Worm (Caenorhabditis elegans) whole organism, L1 larva: Measurements from ENCODE around the gene ucr-2.1.

Source experiments
- Y116A8C.19 ChIP-seq: sonication (generic microtip); optimal IDR thresholded peaks from 2 replicates; lab custom pipeline; 2016; ENCODE audit warnings: missing compliant biosample characterization, missing genetic modification characterization, borderline replicate concordance
- aly-2 ChIP-seq: fragments of 150-350 bp; optimal IDR thresholded peaks from 2 replicates; lab custom pipeline; 2014; ENCODE audit warnings: missing biosample characterization, missing genetic modification characterization
- ama-1 ChIP-seq: fragments of 150-350 bp; optimal IDR thresholded peaks from 2 replicates; lab custom pipeline; 2014
- ceh-63 ChIP-seq: fragments of 200-800 bp; sonication (Bioruptor generic); optimal IDR thresholded peaks from 2 replicates; lab custom pipeline; 2018; ENCODE audit warnings: mild to moderate bottlenecking, missing genetic modification characterization, missing compliant biosample characterization
- ceh-8 ChIP-seq: fragments of 200-800 bp; sonication (Bioruptor generic); optimal IDR thresholded peaks from 2 replicates; lab custom pipeline; 2018; ENCODE audit warnings: mild to moderate bottlenecking, missing genetic modification characterization, moderate library complexity, missing compliant biosample characterization
- ceh-82 ChIP-seq, 3 experiments: fragments of 150-350 bp in 1 of 3; sonication (generic microtip) in 2 of 3; optimal IDR thresholded peaks; 2 replicates each; lab custom pipeline; 2014 to 2017; ENCODE audit warnings: missing biosample characterization in 3 of 3, missing genetic modification characterization in 3 of 3
- ceh-88 ChIP-seq: fragments of 200-800 bp; sonication (Bioruptor generic); IDR thresholded peaks from 2 replicates; pipeline ENCODE4 v1.3.6; 2022; ENCODE audit warnings: missing genetic modification characterization, missing compliant biosample characterization
- efl-1 ChIP-seq, 4 experiments: fragments of 150-350 bp; optimal IDR thresholded peaks in 3 of 4; peaks in 1 of 4; 1 replicate in 1 of 4; 2 replicates in 3 of 4; lab custom pipeline; 2014; ENCODE audit warnings: missing biosample characterization in 2 of 4, missing genetic modification characterization in 2 of 4, missing genetic modification reagents in 2 of 4
- efl-3 ChIP-seq: fragments of 200-800 bp; sonication (Bioruptor generic); optimal IDR thresholded peaks from 2 replicates; lab custom pipeline; 2018; ENCODE audit warnings: mild to moderate bottlenecking, missing genetic modification characterization, missing compliant biosample characterization
- elt-2 ChIP-seq: sonication (generic microtip); optimal IDR thresholded peaks from 2 replicates; lab custom pipeline; 2016; ENCODE audit warnings: missing genetic modification characterization, mild to moderate bottlenecking, inconsistent platforms, missing compliant biosample characterization, missing genetic modification reagents
- fkh-10 ChIP-seq: sonication (generic microtip); optimal IDR thresholded peaks from 2 replicates; lab custom pipeline; 2017; ENCODE audit warnings: missing biosample characterization, missing genetic modification reagents, missing genetic modification characterization
- fkh-4 ChIP-seq: sonication (generic microtip); optimal IDR thresholded peaks from 2 replicates; lab custom pipeline; 2016; ENCODE audit warnings: missing compliant biosample characterization, missing genetic modification characterization, borderline replicate concordance
- fos-1 ChIP-seq: fragments of 150-350 bp; optimal IDR thresholded peaks from 2 replicates; lab custom pipeline; 2014; ENCODE audit warnings: missing biosample characterization, missing genetic modification characterization
- grh-1 ChIP-seq: fragments of 200-800 bp; sonication (Bioruptor generic); IDR thresholded peaks from 2 replicates; pipeline ENCODE4 v1.3.6; 2022; ENCODE audit warnings: missing genetic modification reagents, missing genetic modification characterization, missing compliant biosample characterization
- isw-1 ChIP-seq: fragments of 200-800 bp; sonication (Bioruptor generic); IDR thresholded peaks from 2 replicates; pipeline ENCODE4 v1.3.6; 2022; ENCODE audit warnings: missing genetic modification characterization, missing compliant biosample characterization
- lin-13 ChIP-seq: fragments of 150-350 bp; optimal IDR thresholded peaks from 2 replicates; lab custom pipeline; 2014; ENCODE audit warnings: missing biosample characterization, missing genetic modification reagents, missing genetic modification characterization
- lin-35 ChIP-seq, 2 experiments: fragments of 150-350 bp; optimal IDR thresholded peaks; 2 replicates each; lab custom pipeline; 2014; ENCODE audit warnings: missing biosample characterization in 2 of 2, missing genetic modification characterization in 2 of 2, missing genetic modification reagents in 2 of 2
- lir-3 ChIP-seq: sonication (generic microtip); optimal IDR thresholded peaks from 2 replicates; lab custom pipeline; 2016; ENCODE audit warnings: mild to moderate bottlenecking, missing genetic modification characterization, moderate library complexity, missing compliant biosample characterization; ENCODE audit not compliant: poor library complexity
- mab-9 ChIP-seq: fragments of 200-800 bp; sonication (Bioruptor generic); IDR thresholded peaks from 2 replicates; pipeline ENCODE4 v1.3.6; 2022; ENCODE audit warnings: missing genetic modification reagents, missing genetic modification characterization, missing compliant biosample characterization
- mdl-1 ChIP-seq, 2 experiments: fragments of 150-350 bp; optimal IDR thresholded peaks; 2 replicates each; lab custom pipeline; 2014 to 2017; ENCODE audit warnings: missing biosample characterization in 2 of 2, missing genetic modification characterization in 2 of 2, inconsistent platforms in 1 of 2
- nhr-20 ChIP-seq: sonication (generic microtip); optimal IDR thresholded peaks from 2 replicates; lab custom pipeline; 2016; ENCODE audit warnings: mild to moderate bottlenecking, missing genetic modification characterization, missing compliant biosample characterization
- nhr-237 ChIP-seq: fragments of 150-350 bp; optimal IDR thresholded peaks from 2 replicates; lab custom pipeline; 2014; ENCODE audit warnings: missing biosample characterization, missing genetic modification characterization
- nhr-71 ChIP-seq: sonication (generic microtip); optimal IDR thresholded peaks from 2 replicates; lab custom pipeline; 2016; ENCODE audit warnings: mild to moderate bottlenecking, missing genetic modification characterization, moderate library complexity, missing compliant biosample characterization
- nhr-76 ChIP-seq: sonication (generic microtip); optimal IDR thresholded peaks from 2 replicates; lab custom pipeline; 2017; ENCODE audit warnings: missing biosample characterization, missing genetic modification characterization
- nhr-77 ChIP-seq: fragments of 150-350 bp; optimal IDR thresholded peaks from 2 replicates; lab custom pipeline; 2014; ENCODE audit warnings: missing biosample characterization, missing genetic modification characterization
- nhr-90 ChIP-seq: sonication (generic microtip); optimal IDR thresholded peaks from 2 replicates; lab custom pipeline; 2016; ENCODE audit warnings: mild to moderate bottlenecking, missing genetic modification characterization, missing compliant biosample characterization; ENCODE audit not compliant: poor library complexity
- pag-3 ChIP-seq: sonication (generic microtip); optimal IDR thresholded peaks from 2 replicates; lab custom pipeline; 2017; ENCODE audit warnings: missing genetic modification characterization, mild to moderate bottlenecking, missing compliant biosample characterization, antibody characterized with exemption, borderline replicate concordance; ENCODE audit not compliant: insufficient read depth
- pax-3 ChIP-seq: fragments of 200-800 bp; sonication (Bioruptor generic); optimal IDR thresholded peaks from 2 replicates; lab custom pipeline; 2018; ENCODE audit warnings: mild to moderate bottlenecking, missing genetic modification characterization, moderate library complexity, missing compliant biosample characterization
- pqm-1 ChIP-seq: sonication (generic microtip); optimal IDR thresholded peaks from 3 replicates; lab custom pipeline; 2017; ENCODE audit warnings: missing biosample characterization, missing genetic modification characterization
- rnt-1 ChIP-seq: sonication (generic microtip); optimal IDR thresholded peaks from 2 replicates; lab custom pipeline; 2016; ENCODE audit warnings: mild to moderate bottlenecking, missing genetic modification characterization, moderate library complexity, missing compliant biosample characterization
- sox-4 ChIP-seq: sonication (generic microtip); optimal IDR thresholded peaks from 2 replicates; lab custom pipeline; 2016; ENCODE audit warnings: missing genetic modification characterization, missing compliant biosample characterization
- sptf-1 ChIP-seq: fragments of 150-350 bp; optimal IDR thresholded peaks from 2 replicates; lab custom pipeline; 2014; ENCODE audit warnings: missing biosample characterization, missing genetic modification characterization
- sup-37 ChIP-seq: fragments of 200-800 bp; sonication (Bioruptor generic); optimal IDR thresholded peaks from 2 replicates; lab custom pipeline; 2018; ENCODE audit warnings: mild to moderate bottlenecking, missing genetic modification characterization, missing compliant biosample characterization
- swsn-7 ChIP-seq: sonication (generic microtip); optimal IDR thresholded peaks from 2 replicates; lab custom pipeline; 2016; ENCODE audit warnings: missing genetic modification characterization, missing compliant biosample characterization
- tlp-1 ChIP-seq: fragments of 150-350 bp; optimal IDR thresholded peaks from 2 replicates; lab custom pipeline; 2014; ENCODE audit warnings: missing biosample characterization, missing genetic modification characterization
- vab-15 ChIP-seq: sonication (generic microtip); optimal IDR thresholded peaks from 2 replicates; lab custom pipeline; 2017; ENCODE audit warnings: missing genotype, mild to moderate bottlenecking, missing genetic modification characterization, missing compliant biosample characterization
- xbp-1 ChIP-seq: sonication (generic microtip); optimal IDR thresholded peaks from 2 replicates; lab custom pipeline; 2016; ENCODE audit warnings: missing genetic modification characterization, missing compliant biosample characterization
- zip-4 ChIP-seq: fragments of 200-800 bp; sonication (Bioruptor generic); optimal IDR thresholded peaks from 2 replicates; lab custom pipeline; 2018; ENCODE audit warnings: mild to moderate bottlenecking, missing genetic modification characterization, moderate library complexity, missing compliant biosample characterization

The ucr-2.1 gene

DNA sequence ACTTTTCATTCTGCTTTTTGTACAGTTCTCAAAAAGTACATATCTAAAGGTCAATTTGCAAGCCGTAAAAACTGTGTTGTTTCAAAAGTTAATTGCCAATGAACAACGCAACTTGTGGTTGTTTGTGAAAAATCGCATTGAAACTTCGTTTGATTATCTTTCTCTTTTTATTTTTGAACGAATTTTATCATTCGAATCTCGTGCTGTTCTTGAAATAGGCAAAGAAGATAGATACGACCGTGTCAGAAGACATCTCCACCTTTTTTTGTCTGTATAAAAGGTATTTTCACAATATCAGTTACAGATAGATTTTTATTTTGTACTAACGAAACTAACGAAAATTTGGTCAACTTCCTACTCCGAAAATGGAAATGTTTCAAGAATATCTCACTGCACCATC lies 23.7 kb upstream of the ucr-2.1 start, which contains the start of gene C49F5.7 (continued):
- no peak for TF ChIP-seq ceh-88 (GFP tag; lab: Robert Waterston, UW)
- TF ChIP-seq xbp-1 (tag; lab: Kevin White, UChicago) = no peak
- TF ChIP-seq ama-1 = no peak
- no peak for TF ChIP-seq sptf-1 (tag; lab: Kevin White, UChicago)
- TF ChIP-seq nhr-20 (tag; lab: Kevin White, UChicago) = peak; percentile 18
- no peak for TF ChIP-seq fkh-10
- no peak for TF ChIP-seq ceh-8 (GFP tag; lab: Kevin White, UChicago)
- no peak for TF ChIP-seq efl-1 (optimal IDR thresholded peaks at IDR 0.05; lab: Kevin White, UChicago)
- peak in 1 of 2 experiments; percentile 63 for TF ChIP-seq efl-1 (GFP tag; optimal IDR thresholded peaks at IDR 0.05 in 1 of 2; lab: Kevin White, UChicago)
- no peak for TF ChIP-seq mdl-1 (tag; optimal IDR thresholded peaks at IDR 0.05; lab: Kevin White, UChicago)
- TF ChIP-seq sup-37 (GFP tag; lab: Kevin White, UChicago) = no peak
- TF ChIP-seq mab-9 (GFP tag; lab: Robert Waterston, UW) = no peak
- TF ChIP-seq pqm-1 = no peak
- TF ChIP-seq ceh-82 (tag; optimal IDR thresholded peaks at IDR 0.05; lab: Kevin White, UChicago) = no peak

DNA sequence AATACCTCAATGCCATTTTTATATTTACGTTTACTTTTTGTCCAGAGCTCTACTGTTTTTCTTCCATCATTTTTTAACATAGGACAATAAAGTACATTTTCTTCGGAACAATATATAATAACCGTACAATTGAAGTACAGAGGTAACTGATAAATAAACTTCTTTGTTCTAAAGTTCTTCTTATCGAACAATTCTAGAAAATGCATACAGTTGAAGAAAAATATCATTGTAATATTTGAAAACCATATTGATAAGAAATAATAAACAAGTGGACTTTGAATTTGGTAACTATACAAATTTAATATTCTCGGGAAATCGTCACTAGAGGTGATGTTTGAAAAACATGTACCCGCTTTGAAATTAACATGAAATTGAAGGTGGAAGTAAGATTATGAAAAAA lies 21.6 kb upstream of the ucr-2.1 start:
- no peak for TF ChIP-seq nhr-77 (tag; lab: Kevin White, UChicago)
- TF ChIP-seq nhr-90 = no peak
- TF ChIP-seq rnt-1 = no peak
- TF ChIP-seq zip-4 = no peak
- TF ChIP-seq fos-1 (tag; lab: Kevin White, UChicago) = no peak
- TF ChIP-seq aly-2 = no peak
- TF ChIP-seq ceh-82 (tag; optimal IDR thresholded peaks at IDR 0.05; lab: Kevin White, UChicago) = no peak
- no peak for TF ChIP-seq swsn-7 (tag; lab: Kevin White, UChicago)
- TF ChIP-seq mab-9 (GFP tag; lab: Robert Waterston, UW) = no peak
- TF ChIP-seq grh-1 (GFP tag; lab: Robert Waterston, UW) = no peak
- TF ChIP-seq vab-15 (tag; lab: Kevin White, UChicago) = no peak
- no peak for TF ChIP-seq lir-3 (tag; lab: Kevin White, UChicago)
- no peak for TF ChIP-seq ama-1
- TF ChIP-seq lin-13 (GFP tag; lab: Kevin White, UChicago) = no peak
- TF ChIP-seq fkh-10 = no peak

DNA sequence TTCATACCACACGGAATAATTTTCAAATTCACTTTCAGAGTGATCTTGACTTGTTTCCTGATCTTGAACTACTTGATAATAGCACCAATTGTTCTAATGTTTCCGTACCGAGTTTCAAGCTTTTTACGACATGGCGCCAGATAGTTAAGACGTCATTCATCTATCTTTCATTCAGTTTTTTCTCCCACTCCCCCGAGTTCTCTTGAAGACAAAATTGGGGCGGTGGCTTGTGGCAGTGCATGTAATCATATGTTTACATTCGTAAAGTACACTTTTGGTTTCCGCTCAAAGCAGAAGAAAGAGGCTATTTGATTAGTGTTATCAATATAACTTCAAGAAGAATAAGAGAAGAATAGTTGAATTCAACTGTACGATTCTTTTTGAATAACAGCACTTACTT lies 18.7 kb upstream of the ucr-2.1 start:
- TF ChIP-seq nhr-71 (tag; lab: Kevin White, UChicago) (no peak), fkh-4 (tag; lab: Kevin White, UChicago) (no peak), Y116A8C.19 (tag; lab: Kevin White, UChicago) (no peak), sox-4 (no peak), ceh-63 (GFP tag; lab: Kevin White, UChicago) (no peak), tlp-1 (tag; lab: Kevin White, UChicago) (no peak), nhr-76 (tag; lab: Kevin White, UChicago) (no peak), isw-1 (GFP tag; lab: Robert Waterston, UW) (no peak), pag-3 (tag; lab: Kevin White, UChicago) (no peak), efl-3 (GFP tag; lab: Kevin White, UChicago) (no peak), pax-3 (tag; lab: Kevin White, UChicago) (no peak), sptf-1 (tag; lab: Kevin White, UChicago) (no peak), ceh-82 (tag; optimal IDR thresholded peaks at IDR 0.05; lab: Kevin White, UChicago) (no peak), nhr-237 (no peak), efl-1 (optimal IDR thresholded peaks at IDR 0.05; lab: Kevin White, UChicago) (no peak), efl-1 (GFP tag; optimal IDR thresholded peaks at IDR 0.05 in 1 of 2; lab: Kevin White, UChicago) (no peak), grh-1 (GFP tag; lab: Robert Waterston, UW) (no peak)

DNA sequence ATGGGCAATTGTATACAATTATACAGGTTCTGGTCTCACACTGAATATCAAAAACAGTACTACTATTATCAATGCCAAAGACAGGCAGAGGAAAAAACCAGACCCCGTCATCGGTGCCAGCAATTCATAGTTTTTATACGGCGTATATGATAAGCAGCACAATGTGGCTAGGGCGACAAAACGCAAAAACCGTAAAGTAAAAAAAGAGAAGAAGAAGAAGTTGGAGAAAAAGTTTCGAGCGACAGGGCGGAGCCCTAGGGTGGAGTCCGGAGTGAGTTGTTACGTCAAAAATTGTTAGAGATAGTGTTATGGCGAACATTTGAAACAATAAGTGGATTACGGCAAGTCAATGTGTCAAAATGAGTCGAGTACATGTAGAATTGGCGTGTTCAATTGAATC lies 16.6 kb upstream of the ucr-2.1 start:
- TF ChIP-seq fkh-10 (no peak), elt-2 (tag; lab: Kevin White, UChicago) (peak; percentile 60), nhr-90 (peak; percentile 23), lin-35 (GFP tag; optimal IDR thresholded peaks at IDR 0.05; lab: Kevin White, UChicago) (peak in 1 of 2 experiments; percentile 3), efl-1 (optimal IDR thresholded peaks at IDR 0.05; lab: Kevin White, UChicago) (no peak), efl-1 (GFP tag; optimal IDR thresholded peaks at IDR 0.05 in 1 of 2; lab: Kevin White, UChicago) (peak in 1 of 2 experiments; percentile 56)
